Fruit fly (Drosophila melanogaster) whole organism, embryonic: ENCODE results near the gene Nin.

Source experiments
- Aef1 ChIP-seq: fragments of 200-800 bp; sonication (Bioruptor generic); IDR thresholded peaks from 3 replicates; pipeline ENCODE4 v1.3.6; 2022; ENCODE audit warnings: missing biosample characterization, missing genetic modification characterization
- B-H2 ChIP-seq: fragments of 200-800 bp; sonication (Bioruptor generic); optimal IDR thresholded peaks from 2 replicates; lab custom pipeline; 2018; ENCODE audit warnings: missing biosample characterization, mild to moderate bottlenecking, missing genetic modification characterization
- CG11085 ChIP-seq: fragments of 200-800 bp; sonication (Bioruptor generic); IDR thresholded peaks from 2 replicates; pipeline ENCODE4 v1.3.6; 2022; ENCODE audit warnings: missing biosample characterization, missing genetic modification characterization
- CG13296 ChIP-seq: fragments of 200-800 bp; sonication (Bioruptor generic); optimal IDR thresholded peaks from 3 replicates; lab custom pipeline; 2018; ENCODE audit warnings: missing biosample characterization, mild to moderate bottlenecking, missing genetic modification characterization
- CG13775 ChIP-seq: fragments of 200-800 bp; sonication (Bioruptor generic); optimal IDR thresholded peaks from 3 replicates; lab custom pipeline; 2017; ENCODE audit warnings: missing biosample characterization, mild to moderate bottlenecking, missing genetic modification characterization
- CG14667 ChIP-seq: fragments of 200-800 bp; sonication (Bioruptor generic); IDR thresholded peaks from 2 replicates; pipeline ENCODE4 v1.3.6; 2022; ENCODE audit warnings: missing biosample characterization, missing genetic modification characterization
- CG16813 ChIP-seq: fragments of 200-800 bp; sonication (Bioruptor generic); IDR thresholded peaks from 3 replicates; pipeline ENCODE4 v1.3.6; 2022; ENCODE audit warnings: missing biosample characterization, missing genetic modification characterization; ENCODE audit not compliant: partially characterized antibody
- CG16815 ChIP-seq: fragments of 200-800 bp; sonication (Bioruptor generic); optimal IDR thresholded peaks from 3 replicates; lab custom pipeline; 2017; ENCODE audit warnings: missing biosample characterization, mild to moderate bottlenecking, missing genetic modification characterization
- CG17612 ChIP-seq: fragments of 200-800 bp; sonication (Bioruptor generic); IDR thresholded peaks from 2 replicates; pipeline ENCODE4 v1.3.6; 2022; ENCODE audit warnings: missing biosample characterization, missing genetic modification characterization
- CG18599 ChIP-seq: fragments of 200-800 bp; sonication (Bioruptor generic); optimal IDR thresholded peaks from 3 replicates; lab custom pipeline; 2017; ENCODE audit warnings: missing biosample characterization, missing genetic modification characterization, mild to moderate bottlenecking, moderate library complexity, missing genetic modification reagents
- CG2678 ChIP-seq: fragments of 200-800 bp; sonication (Bioruptor generic); optimal IDR thresholded peaks from 3 replicates; lab custom pipeline; 2019; ENCODE audit warnings: missing biosample characterization, mild to moderate bottlenecking, missing genetic modification characterization, moderate library complexity
- CG30403 ChIP-seq: fragments of 200-800 bp; sonication (Bioruptor generic); optimal IDR thresholded peaks from 3 replicates; lab custom pipeline; 2016; ENCODE audit warnings: missing biosample characterization, missing genetic modification characterization
- CG3065 ChIP-seq: fragments of 200-800 bp; sonication (Bioruptor generic); optimal IDR thresholded peaks from 2 replicates; lab custom pipeline; 2016; ENCODE audit warnings: missing biosample characterization, missing genetic modification characterization
- CG4424 ChIP-seq: fragments of 200-800 bp; sonication (Bioruptor generic); optimal IDR thresholded peaks from 3 replicates; lab custom pipeline; 2016; ENCODE audit warnings: missing biosample characterization, missing genetic modification characterization
- CG6689 ChIP-seq: fragments of 200-800 bp; sonication (Bioruptor generic); IDR thresholded peaks from 2 replicates; pipeline ENCODE4 v1.3.6; 2022; ENCODE audit warnings: missing biosample characterization, missing genetic modification characterization
- CG7839 ChIP-seq: fragments of 200-800 bp; sonication (Bioruptor generic); optimal IDR thresholded peaks from 3 replicates; lab custom pipeline; 2018; ENCODE audit warnings: missing biosample characterization, mild to moderate bottlenecking, missing genetic modification characterization, moderate library complexity
- CG7963 ChIP-seq: fragments of 200-800 bp; sonication (Bioruptor generic); IDR thresholded peaks from 3 replicates; pipeline ENCODE4 v1.3.6; 2022; ENCODE audit warnings: missing biosample characterization, missing genetic modification characterization; ENCODE audit not compliant: partially characterized antibody
- CG8924 ChIP-seq: fragments of 200-800 bp; optimal IDR thresholded peaks from 3 replicates; lab custom pipeline; 2019; ENCODE audit warnings: missing biosample characterization, mild to moderate bottlenecking, missing genetic modification characterization, moderate library complexity
- CG9215 ChIP-seq: fragments of 200-800 bp; sonication (Bioruptor generic); IDR thresholded peaks from 2 replicates; pipeline ENCODE4 v1.3.6; 2022; ENCODE audit warnings: missing biosample characterization, missing genetic modification characterization
- CTCF ChIP-seq: fragments of 200-800 bp; sonication (Bioruptor generic); optimal IDR thresholded peaks from 2 replicates; lab custom pipeline; 2017; ENCODE audit warnings: missing biosample characterization, mild to moderate bottlenecking, missing genetic modification characterization, moderate library complexity
- Mad ChIP-seq: fragments of 200-800 bp; sonication (Bioruptor generic); optimal IDR thresholded peaks from 2 replicates; lab custom pipeline; 2016; ENCODE audit warnings: missing biosample characterization, missing genetic modification characterization
- Meics ChIP-seq: fragments of 200-800 bp; sonication (Bioruptor generic); optimal IDR thresholded peaks from 2 replicates; lab custom pipeline; 2017; ENCODE audit warnings: missing biosample characterization, mild to moderate bottlenecking, missing genetic modification characterization
- Mrtf ChIP-seq: fragments of 200-800 bp; sonication (Bioruptor generic); IDR thresholded peaks from 3 replicates; pipeline ENCODE4 v1.3.6; 2022; ENCODE audit warnings: missing biosample characterization, missing genetic modification characterization
- Optix ChIP-seq: fragments of 200-800 bp; sonication (Bioruptor generic); IDR thresholded peaks from 3 replicates; pipeline ENCODE4 v1.3.6; 2022; ENCODE audit warnings: missing biosample characterization, missing genetic modification characterization
- Spps ChIP-seq: fragments of 200-800 bp; sonication (Bioruptor generic); optimal IDR thresholded peaks from 2 replicates; lab custom pipeline; 2018; ENCODE audit warnings: missing biosample characterization, mild to moderate bottlenecking, missing genetic modification characterization
- Sry-δ ChIP-seq: fragments of 200-800 bp; sonication (Bioruptor generic); optimal IDR thresholded peaks from 2 replicates; lab custom pipeline; 2016; ENCODE audit warnings: missing biosample characterization, missing genetic modification characterization
- Vsx1 ChIP-seq: fragments of 200-800 bp; sonication (Bioruptor generic); optimal IDR thresholded peaks from 2 replicates; lab custom pipeline; 2017; ENCODE audit warnings: missing biosample characterization, mild to moderate bottlenecking, missing genetic modification characterization, missing genetic modification reagents
- ab ChIP-seq: fragments of 200-800 bp; sonication (Bioruptor generic); optimal IDR thresholded peaks from 2 replicates; lab custom pipeline; 2016; ENCODE audit warnings: missing biosample characterization, missing genetic modification characterization
- amos ChIP-seq: fragments of 200-800 bp; sonication (Bioruptor generic); IDR thresholded peaks from 2 replicates; pipeline ENCODE4 v1.3.6; 2022; ENCODE audit warnings: missing biosample characterization, missing genetic modification characterization; ENCODE audit not compliant: partially characterized antibody
- ap ChIP-seq: fragments of 200-800 bp; sonication (Bioruptor generic); IDR thresholded peaks from 2 replicates; pipeline ENCODE4 v1.3.6; 2022; ENCODE audit warnings: missing biosample characterization, missing genetic modification characterization
- bsh ChIP-seq, 2 experiments: fragments of 200-800 bp; sonication (Bioruptor generic); optimal IDR thresholded peaks; 2 replicates each; lab custom pipeline; 2017 to 2018; ENCODE audit warnings: mild to moderate bottlenecking in 2 of 2, missing biosample characterization in 2 of 2, missing genetic modification characterization in 2 of 2, moderate library complexity in 1 of 2
- chm ChIP-seq: fragments of 200-800 bp; sonication (Bioruptor generic); IDR thresholded peaks from 2 replicates; pipeline ENCODE4 v1.3.6; 2022; ENCODE audit warnings: missing biosample characterization, missing genetic modification characterization
- corto ChIP-seq: fragments of 200-800 bp; sonication (Bioruptor generic); optimal IDR thresholded peaks from 2 replicates; lab custom pipeline; 2016; ENCODE audit warnings: missing biosample characterization, mild to moderate bottlenecking, missing genetic modification characterization, moderate library complexity
- da ChIP-seq: fragments of 200-800 bp; sonication (Bioruptor generic); optimal IDR thresholded peaks from 2 replicates; lab custom pipeline; 2016; ENCODE audit warnings: missing biosample characterization, missing genetic modification characterization
- dmrt99B ChIP-seq: fragments of 200-800 bp; sonication (Bioruptor generic); optimal IDR thresholded peaks from 2 replicates; lab custom pipeline; 2018; ENCODE audit warnings: missing biosample characterization, mild to moderate bottlenecking, missing genetic modification characterization, moderate library complexity
- en ChIP-seq: fragments of 200-800 bp; sonication (Bioruptor generic); optimal IDR thresholded peaks from 2 replicates; lab custom pipeline; 2016; ENCODE audit warnings: missing biosample characterization, missing genetic modification characterization
- exex ChIP-seq: fragments of 200-800 bp; sonication (Bioruptor generic); optimal IDR thresholded peaks from 4 replicates; lab custom pipeline; 2018; ENCODE audit warnings: missing biosample characterization, mild to moderate bottlenecking, missing genetic modification characterization, moderate library complexity
- fd102C ChIP-seq: fragments of 200-800 bp; sonication (Bioruptor generic); optimal IDR thresholded peaks from 2 replicates; lab custom pipeline; 2018; ENCODE audit warnings: missing biosample characterization, mild to moderate bottlenecking, missing genetic modification characterization, moderate library complexity
- gcm2 ChIP-seq: fragments of 200-800 bp; sonication (Bioruptor generic); optimal IDR thresholded peaks from 2 replicates; lab custom pipeline; 2016; ENCODE audit warnings: missing biosample characterization, missing genetic modification characterization
- gsb-n ChIP-seq: fragments of 200-800 bp; sonication (Bioruptor generic); optimal IDR thresholded peaks from 3 replicates; lab custom pipeline; 2018; ENCODE audit warnings: missing biosample characterization, mild to moderate bottlenecking, missing genetic modification characterization
- h ChIP-seq: fragments of >200 bp; optimal IDR thresholded peaks from 2 replicates; lab custom pipeline; 2017
- her ChIP-seq: fragments of 200-800 bp; sonication (Bioruptor generic); optimal IDR thresholded peaks from 2 replicates; lab custom pipeline; 2016; ENCODE audit warnings: missing biosample characterization, missing genetic modification characterization
- knrl ChIP-seq: fragments of 200-800 bp; sonication (Bioruptor generic); IDR thresholded peaks from 3 replicates; pipeline ENCODE4 v1.3.6; 2022; ENCODE audit warnings: missing biosample characterization, missing genetic modification characterization; ENCODE audit not compliant: partially characterized antibody
- mld ChIP-seq: fragments of 200-800 bp; sonication (Bioruptor generic); IDR thresholded peaks from 3 replicates; pipeline ENCODE4 v1.3.6; 2022; ENCODE audit warnings: missing biosample characterization, missing genetic modification characterization; ENCODE audit not compliant: partially characterized antibody
- nau ChIP-seq: fragments of 200-800 bp; sonication (Bioruptor generic); optimal IDR thresholded peaks from 3 replicates; lab custom pipeline; 2017; ENCODE audit warnings: missing biosample characterization, mild to moderate bottlenecking, missing genetic modification characterization, missing genetic modification reagents
- pan ChIP-seq, 4 experiments: fragments of >200 bp in 3 of 4; fragments of 200-800 bp in 1 of 4; sonication (Bioruptor generic) in 1 of 4; optimal IDR thresholded peaks in 3 of 4; IDR thresholded peaks in 1 of 4; 2 replicates each; pipeline versions ENCODE4 v1.3.6 to Lab custom; 2017 to 2022; ENCODE audit warnings: missing biosample characterization in 2 of 4, missing genetic modification characterization in 2 of 4, mixed read lengths in 1 of 4
- pnt ChIP-seq: fragments of 200-800 bp; sonication (Bioruptor generic); optimal IDR thresholded peaks from 3 replicates; lab custom pipeline; 2016; ENCODE audit warnings: missing biosample characterization, missing genetic modification characterization
- sqz ChIP-seq: fragments of 200-800 bp; sonication (Bioruptor generic); optimal IDR thresholded peaks from 3 replicates; lab custom pipeline; 2018; ENCODE audit warnings: missing biosample characterization, mild to moderate bottlenecking, missing genetic modification characterization
- tap ChIP-seq: fragments of 200-800 bp; optimal IDR thresholded peaks from 3 replicates; lab custom pipeline; 2019; ENCODE audit warnings: missing biosample characterization, mild to moderate bottlenecking, missing genetic modification characterization, moderate library complexity
- tup ChIP-seq: fragments of 200-800 bp; sonication (Bioruptor generic); optimal IDR thresholded peaks from 2 replicates; lab custom pipeline; 2016; ENCODE audit warnings: missing biosample characterization, mild to moderate bottlenecking, missing genetic modification characterization, moderate library complexity

Nin gene

dm6 chr2L:5242194-5242914, 36.0 kb downstream of the Nin start (continued):
- TF ChIP-seq her (no peak), gcm2 (GFP tag; lab: Kevin White, UChicago) (no peak), exex (tag; lab: Kevin White, UChicago) (peak; percentile 69), Meics (GFP tag; lab: Kevin White, UChicago) (no peak), Mrtf (no peak), CG2678 (tag; lab: Kevin White, UChicago) (peak; percentile 53), CG9215 (no peak), nau (GFP tag; lab: Kevin White, UChicago) (no peak), mld (GFP tag; lab: Robert Waterston, UW) (no peak), pan (optimal IDR thresholded peaks at IDR 0.05; lab: Kevin White, UChicago) (no peak), pan (GFP tag; optimal IDR thresholded peaks at IDR 0.05 in 1 of 2, IDR thresholded peaks at IDR 0.05 in 1 of 2) (peak in 1 of 2 experiments; percentile 50), da (GFP tag; lab: Kevin White, UChicago) (no peak), CG13296 (peak; percentile 17), chm (GFP tag; lab: Robert Waterston, UW) (no peak), Mad (no peak), CG4424 (peak; percentile 17), corto (GFP tag; lab: Kevin White, UChicago) (peak; percentile 57), ab (no peak), CG7839 (tag; lab: Kevin White, UChicago) (peak; percentile 41), sqz (GFP tag; lab: Kevin White, UChicago) (no peak), CG14667 (no peak), CTCF (no peak), Spps (tag; lab: Kevin White, UChicago) (no peak), CG8924 (tag; lab: Kevin White, UChicago) (no peak), CG30403 (GFP tag; lab: Kevin White, UChicago) (peak; percentile 12), CG11085 (GFP tag; lab: Robert Waterston, UW) (no peak), amos (GFP tag; lab: Robert Waterston, UW) (0 out of 2 replicates have a peak, but pooled peaks have one; percentile 18), Optix (GFP tag; lab: Robert Waterston, UW) (no peak), fd102C (GFP tag; lab: Kevin White, UChicago) (no peak), CG13775 (GFP tag; lab: Kevin White, UChicago) (peak; percentile 14), gsb-n (tag; lab: Kevin White, UChicago) (no peak), tup (GFP tag; lab: Kevin White, UChicago) (no peak), B-H2 (no peak), dmrt99B (tag; lab: Kevin White, UChicago) (peak; percentile 41), bsh (GFP tag; optimal IDR thresholded peaks at IDR 0.05; lab: Kevin White, UChicago) (peak in 1 of 2 experiments; percentile 16), Vsx1 (peak; percentile 12), h (lab: Kevin White, UChicago) (no peak), Sry-δ (no peak), CG7963 (GFP tag; lab: Robert Waterston, UW) (no peak), CG16815 (GFP tag; lab: Kevin White, UChicago) (no peak), CG18599 (GFP tag; lab: Kevin White, UChicago) (peak; percentile 20), CG16813 (no peak), Aef1 (GFP tag; lab: Robert Waterston, UW) (no peak), CG6689 (GFP tag; lab: Robert Waterston, UW) (no peak), CG3065 (GFP tag; lab: Kevin White, UChicago) (no peak), CG17612 (GFP tag; lab: Robert Waterston, UW) (no peak), knrl (GFP tag; lab: Robert Waterston, UW) (no peak), pnt (GFP tag; lab: Kevin White, UChicago) (no peak), en (no peak), ap (GFP tag; lab: Robert Waterston, UW) (no peak), tap (tag; lab: Kevin White, UChicago) (no peak)
